Worm (Caenorhabditis elegans) whole organism, young adult: ENCODE data around the gene F54D5.4.

Source experiments
- B0035.1 ChIP-seq: sonication (generic microtip); optimal IDR thresholded peaks from 2 replicates; lab custom pipeline; 2016; ENCODE audit warnings: missing genetic modification characterization, mild to moderate bottlenecking, missing compliant biosample characterization, missing genotype, missing genetic modification reagents
- B0336.3 ChIP-seq: fragments of 200-800 bp; sonication (Bioruptor generic); IDR thresholded peaks from 2 replicates; pipeline ENCODE4 v1.3.6; 2022; ENCODE audit warnings: missing genetic modification characterization, missing compliant biosample characterization
- C06A6.2 ChIP-seq: fragments of 200-800 bp; sonication (Bioruptor generic); conservative IDR thresholded peaks from 2 replicates; pipeline ENCODE4 v1.3.6; 2022; ENCODE audit warnings: missing genetic modification characterization, missing compliant biosample characterization
- C17E4.6 ChIP-seq: fragments of 200-800 bp; sonication (Bioruptor generic); IDR thresholded peaks from 2 replicates; pipeline ENCODE4 v1.3.6; 2022; ENCODE audit warnings: missing genetic modification reagents, missing genetic modification characterization, missing compliant biosample characterization
- F33H1.4 ChIP-seq: fragments of 200-800 bp; sonication (Bioruptor generic); IDR thresholded peaks from 2 replicates; pipeline ENCODE4 v1.3.6; 2022; ENCODE audit warnings: missing genetic modification reagents, missing genetic modification characterization, missing compliant biosample characterization
- F55B11.4 ChIP-seq: sonication (generic microtip); optimal IDR thresholded peaks from 2 replicates; lab custom pipeline; 2016; ENCODE audit warnings: missing compliant biosample characterization, missing genetic modification characterization, borderline replicate concordance; ENCODE audit not compliant: insufficient read depth
- T26A5.8 ChIP-seq: sonication (generic microtip); optimal IDR thresholded peaks from 2 replicates; lab custom pipeline; 2016; ENCODE audit warnings: missing genetic modification characterization, missing compliant biosample characterization
- Y53F4B.3 ChIP-seq: fragments of 200-800 bp; sonication (Bioruptor generic); IDR thresholded peaks from 2 replicates; pipeline ENCODE4 v1.3.6; 2022; ENCODE audit warnings: missing genetic modification reagents, missing genetic modification characterization, missing compliant biosample characterization
- Y53G8AR.9 ChIP-seq: fragments of 200-800 bp; sonication (Bioruptor generic); conservative IDR thresholded peaks from 2 replicates; pipeline ENCODE4 v1.3.6; 2022; ENCODE audit warnings: missing genetic modification reagents, missing genetic modification characterization, missing compliant biosample characterization
- Y95B8A.8 ChIP-seq: fragments of 200-800 bp; sonication (Bioruptor generic); IDR thresholded peaks from 2 replicates; pipeline ENCODE4 v1.3.6; 2022; ENCODE audit warnings: missing genetic modification reagents, missing genetic modification characterization, missing compliant biosample characterization
- ZK185.1 ChIP-seq: sonication (generic microtip); optimal IDR thresholded peaks from 2 replicates; lab custom pipeline; 2016; ENCODE audit warnings: mild to moderate bottlenecking, missing genetic modification characterization, missing compliant biosample characterization; ENCODE audit not compliant: poor library complexity, severe bottlenecking
- ama-1 ChIP-seq, 3 experiments: fragments of 150-350 bp in 1 of 3; sonication (generic microtip) in 2 of 3; optimal IDR thresholded peaks; 2 replicates each; lab custom pipeline; 2014 to 2018; ENCODE audit warnings: missing biosample characterization in 2 of 3, missing genetic modification characterization in 2 of 3, missing genetic modification reagents in 2 of 3
- athp-1 ChIP-seq: sonication (generic microtip); optimal IDR thresholded peaks from 2 replicates; lab custom pipeline; 2017; ENCODE audit warnings: mild to moderate bottlenecking, missing genetic modification characterization, missing compliant biosample characterization
- bed-1 ChIP-seq: fragments of 200-800 bp; sonication (Bioruptor generic); IDR thresholded peaks from 2 replicates; pipeline ENCODE4 v1.3.6; 2022; ENCODE audit warnings: missing genetic modification reagents, missing genetic modification characterization, missing compliant biosample characterization
- ccch-3 ChIP-seq: fragments of 200-800 bp; sonication (Bioruptor generic); optimal IDR thresholded peaks from 2 replicates; lab custom pipeline; 2018; ENCODE audit warnings: mild to moderate bottlenecking, missing genetic modification characterization, missing compliant biosample characterization
- ceh-58 ChIP-seq: fragments of 200-800 bp; sonication (Bioruptor generic); IDR thresholded peaks from 2 replicates; pipeline ENCODE4 v1.3.6; 2022; ENCODE audit warnings: missing genetic modification characterization, missing compliant biosample characterization
- die-1 ChIP-seq: sonication (generic microtip); optimal IDR thresholded peaks from 2 replicates; lab custom pipeline; 2016; ENCODE audit warnings: missing genotype, mild to moderate bottlenecking, missing genetic modification characterization, missing compliant biosample characterization
- dpl-1 ChIP-seq: fragments of 150-350 bp; optimal IDR thresholded peaks from 2 replicates; lab custom pipeline; 2014; ENCODE audit warnings: missing biosample characterization, missing genetic modification reagents, missing genetic modification characterization
- egl-18 ChIP-seq: fragments of 200-800 bp; sonication (Bioruptor generic); IDR thresholded peaks from 2 replicates; pipeline ENCODE4 v1.3.6; 2022; ENCODE audit warnings: missing genetic modification reagents, missing genetic modification characterization, missing compliant biosample characterization
- egrh-3 ChIP-seq: fragments of 200-800 bp; sonication (Bioruptor generic); IDR thresholded peaks from 2 replicates; pipeline ENCODE4 v1.3.6; 2022; ENCODE audit warnings: missing genetic modification reagents, missing genetic modification characterization, missing compliant biosample characterization
- fkh-3 ChIP-seq: sonication (generic microtip); optimal IDR thresholded peaks from 2 replicates; lab custom pipeline; 2016; ENCODE audit warnings: mild to moderate bottlenecking, missing genetic modification characterization, missing compliant biosample characterization
- gei-17 ChIP-seq: fragments of 200-800 bp; sonication (Bioruptor generic); optimal IDR thresholded peaks from 2 replicates; lab custom pipeline; 2018; ENCODE audit warnings: mild to moderate bottlenecking, missing genetic modification characterization, missing compliant biosample characterization
- hlh-26 ChIP-seq: fragments of 200-800 bp; sonication (Bioruptor generic); conservative IDR thresholded peaks from 2 replicates; pipeline ENCODE4 v1.3.6; 2022; ENCODE audit warnings: missing genetic modification reagents, missing genetic modification characterization, missing compliant biosample characterization
- hmg-1.2 ChIP-seq: fragments of 200-800 bp; sonication (Bioruptor generic); IDR thresholded peaks from 2 replicates; pipeline ENCODE4 v1.3.6; 2022; ENCODE audit warnings: missing genetic modification reagents, missing genetic modification characterization, missing compliant biosample characterization
- hmg-20 ChIP-seq: fragments of 200-800 bp; sonication (Bioruptor generic); IDR thresholded peaks from 2 replicates; pipeline ENCODE4 v1.3.6; 2022; ENCODE audit warnings: missing genetic modification reagents, missing genetic modification characterization, missing compliant biosample characterization
- let-607 ChIP-seq, 2 experiments: fragments of 200-800 bp in 1 of 2; sonication (Bioruptor generic) in 1 of 2; sonication (generic microtip) in 1 of 2; optimal IDR thresholded peaks; 2 replicates each; lab custom pipeline; 2016 to 2018; ENCODE audit warnings: mild to moderate bottlenecking in 2 of 2, missing compliant biosample characterization in 2 of 2, missing genetic modification characterization in 2 of 2, moderate library complexity in 2 of 2, missing genotype in 1 of 2
- lin-26 ChIP-seq: fragments of 200-800 bp; sonication (Bioruptor generic); IDR thresholded peaks from 2 replicates; pipeline ENCODE4 v1.3.6; 2022; ENCODE audit warnings: missing genetic modification reagents, missing genetic modification characterization, missing compliant biosample characterization
- lir-1 ChIP-seq: fragments of 200-800 bp; sonication (Bioruptor generic); conservative IDR thresholded peaks from 2 replicates; pipeline ENCODE4 v1.3.6; 2022; ENCODE audit warnings: missing genetic modification reagents, missing genetic modification characterization, missing compliant biosample characterization
- lsl-1 ChIP-seq: fragments of 200-800 bp; sonication (Bioruptor generic); optimal IDR thresholded peaks from 2 replicates; lab custom pipeline; 2018; ENCODE audit warnings: mild to moderate bottlenecking, missing genetic modification characterization, moderate library complexity, missing compliant biosample characterization
- lsy-27 ChIP-seq: sonication (generic microtip); optimal IDR thresholded peaks from 2 replicates; lab custom pipeline; 2017; ENCODE audit warnings: missing genetic modification characterization, mild to moderate bottlenecking, missing compliant biosample characterization, antibody characterized with exemption, missing genotype, borderline replicate concordance; ENCODE audit not compliant: insufficient read depth
- madf-10 ChIP-seq: sonication (generic microtip); optimal IDR thresholded peaks from 2 replicates; lab custom pipeline; 2016; ENCODE audit warnings: mild to moderate bottlenecking, missing genetic modification characterization, missing compliant biosample characterization
- madf-8 ChIP-seq: fragments of 200-800 bp; sonication (Bioruptor generic); conservative IDR thresholded peaks from 2 replicates; pipeline ENCODE4 v1.3.6; 2022; ENCODE audit warnings: missing genetic modification reagents, missing genetic modification characterization, missing compliant biosample characterization
- mcd-1 ChIP-seq: fragments of 200-800 bp; sonication (Bioruptor generic); IDR thresholded peaks from 2 replicates; pipeline ENCODE4 v1.3.6; 2022; ENCODE audit warnings: missing genetic modification reagents, missing genetic modification characterization, missing compliant biosample characterization
- nfya-1 ChIP-seq: sonication (generic microtip); optimal IDR thresholded peaks from 2 replicates; lab custom pipeline; 2017; ENCODE audit warnings: antibody characterized with exemption, missing compliant biosample characterization, missing genetic modification characterization, borderline replicate concordance; ENCODE audit not compliant: insufficient read depth
- nhr-27 ChIP-seq: fragments of 200-800 bp; sonication (Bioruptor generic); optimal IDR thresholded peaks from 2 replicates; lab custom pipeline; 2018; ENCODE audit warnings: mild to moderate bottlenecking, missing genetic modification characterization, moderate library complexity, missing compliant biosample characterization
- nhr-90 ChIP-seq: sonication (generic microtip); optimal IDR thresholded peaks from 2 replicates; lab custom pipeline; 2016; ENCODE audit warnings: missing genotype, mild to moderate bottlenecking, missing genetic modification characterization, missing compliant biosample characterization
- repo-1 ChIP-seq: sonication (generic microtip); optimal IDR thresholded peaks from 2 replicates; lab custom pipeline; 2017; ENCODE audit warnings: mild to moderate bottlenecking, missing genetic modification characterization, missing compliant biosample characterization
- sea-2 ChIP-seq: fragments of 200-800 bp; sonication (Bioruptor generic); IDR thresholded peaks from 2 replicates; pipeline ENCODE4 v1.3.6; 2022; ENCODE audit warnings: missing genetic modification characterization, missing compliant biosample characterization
- snpc-1.1 ChIP-seq: sonication (generic microtip); optimal IDR thresholded peaks from 2 replicates; lab custom pipeline; 2017; ENCODE audit warnings: missing genetic modification characterization, mild to moderate bottlenecking, missing compliant biosample characterization, antibody characterized with exemption, moderate library complexity, missing genotype, missing genetic modification reagents; ENCODE audit not compliant: insufficient read depth
- sptf-2 ChIP-seq: fragments of 200-800 bp; sonication (Bioruptor generic); optimal IDR thresholded peaks from 2 replicates; lab custom pipeline; 2018; ENCODE audit warnings: mild to moderate bottlenecking, missing genetic modification characterization, missing compliant biosample characterization
- tbx-9 ChIP-seq: sonication (generic microtip); optimal IDR thresholded peaks from 2 replicates; lab custom pipeline; 2016; ENCODE audit warnings: borderline replicate concordance, missing genetic modification characterization, inconsistent platforms, missing compliant biosample characterization
- unc-130 ChIP-seq: sonication (generic microtip); optimal IDR thresholded peaks from 2 replicates; lab custom pipeline; 2016; ENCODE audit warnings: missing genetic modification reagents, missing genetic modification characterization, missing compliant biosample characterization
- unc-62 ChIP-seq: fragments of 150-350 bp; optimal IDR thresholded peaks from 2 replicates; lab custom pipeline; 2014; ENCODE audit warnings: missing biosample characterization, missing genetic modification reagents, missing genetic modification characterization
- zfh-2 ChIP-seq: fragments of 200-800 bp; sonication (Bioruptor generic); conservative IDR thresholded peaks from 2 replicates; pipeline ENCODE4 v1.3.6; 2022; ENCODE audit warnings: missing genetic modification reagents, missing genetic modification characterization, missing compliant biosample characterization
- ztf-18 ChIP-seq: sonication (generic microtip); optimal IDR thresholded peaks from 2 replicates; lab custom pipeline; 2016; ENCODE audit warnings: missing genotype, mild to moderate bottlenecking, missing genetic modification characterization, missing compliant biosample characterization
- ztf-22 ChIP-seq: fragments of 200-800 bp; sonication (Bioruptor generic); optimal IDR thresholded peaks from 2 replicates; lab custom pipeline; 2018; ENCODE audit warnings: mild to moderate bottlenecking, missing genetic modification characterization, moderate library complexity, missing compliant biosample characterization
- ztf-28 ChIP-seq: fragments of 200-800 bp; sonication (Bioruptor generic); IDR thresholded peaks from 2 replicates; pipeline ENCODE4 v1.3.6; 2022; ENCODE audit warnings: missing genetic modification reagents, missing genetic modification characterization, missing compliant biosample characterization

The F54D5.4 gene

ce11 chrII:11595368-11595996 lies 25.9 kb downstream of the F54D5.4 start, which contains the start of gene gfat-1:
gfat-1 (minus strand) TSS chrII:11595418.
- no peak for TF ChIP-seq ZK185.1 (tag; lab: Kevin White, UChicago)
- TF ChIP-seq gei-17 (GFP tag; lab: Kevin White, UChicago), result no peak
- no peak for TF ChIP-seq egl-18 (GFP tag; lab: Robert Waterston, UW)
- no peak for TF ChIP-seq nhr-90
- TF ChIP-seq lin-26, result no peak
- TF ChIP-seq hmg-20 (GFP tag; lab: Robert Waterston, UW), result no peak
- TF ChIP-seq zfh-2, result peak; percentile 41; the same call in 1 of the 2 replicates
- no peak for TF ChIP-seq F55B11.4 (tag; lab: Kevin White, UChicago)
- TF ChIP-seq die-1, result no peak
- no peak for TF ChIP-seq dpl-1 (GFP tag; lab: Kevin White, UChicago)
- no peak for TF ChIP-seq ccch-3 (GFP tag; lab: Kevin White, UChicago)
- no peak for TF ChIP-seq ceh-58 (GFP tag; lab: Robert Waterston, UW)
- no peak for TF ChIP-seq fkh-3 (tag; lab: Kevin White, UChicago)
- TF ChIP-seq ztf-18 (tag; lab: Kevin White, UChicago), result no peak
- no peak for TF ChIP-seq madf-10 (tag; lab: Kevin White, UChicago)
- peak; percentile 45; the same call in 1 of the 2 replicates for TF ChIP-seq hmg-1.2
- TF ChIP-seq snpc-1.1, result no peak
- no peak for TF ChIP-seq bed-1 (GFP tag; lab: Robert Waterston, UW)
- TF ChIP-seq B0336.3 (GFP tag; lab: Robert Waterston, UW), result no peak
- 0 out of 2 replicates have a peak, but pooled peaks have one; percentile 45 for TF ChIP-seq C17E4.6 (GFP tag; lab: Robert Waterston, UW)
- TF ChIP-seq ama-1 (optimal IDR thresholded peaks at IDR 0.05; lab: Kevin White, UChicago), result no peak
- TF ChIP-seq ama-1 (GFP tag; optimal IDR thresholded peaks at IDR 0.05; lab: Kevin White, UChicago), result no peak
- TF ChIP-seq let-607 (tag; optimal IDR thresholded peaks at IDR 0.05; lab: Kevin White, UChicago), result peak; percentile 32 to 52
- TF ChIP-seq unc-62 (GFP tag; lab: Kevin White, UChicago), result no peak
- TF ChIP-seq mcd-1, result peak; percentile 39
- TF ChIP-seq C06A6.2 (GFP tag; lab: Robert Waterston, UW), result no peak
- TF ChIP-seq lsy-27 (tag; lab: Kevin White, UChicago), result no peak
- no peak for TF ChIP-seq F33H1.4 (GFP tag; lab: Robert Waterston, UW)
- no peak for TF ChIP-seq Y95B8A.8 (GFP tag; lab: Robert Waterston, UW)
- no peak for TF ChIP-seq sea-2 (GFP tag; lab: Robert Waterston, UW)
- TF ChIP-seq lir-1 (GFP tag; lab: Robert Waterston, UW), result no peak
- no peak for TF ChIP-seq hlh-26
- no peak for TF ChIP-seq Y53F4B.3
- no peak for TF ChIP-seq T26A5.8 (tag; lab: Kevin White, UChicago)
- no peak for TF ChIP-seq unc-130 (GFP tag; lab: Kevin White, UChicago)
- TF ChIP-seq B0035.1, result no peak

DNA sequence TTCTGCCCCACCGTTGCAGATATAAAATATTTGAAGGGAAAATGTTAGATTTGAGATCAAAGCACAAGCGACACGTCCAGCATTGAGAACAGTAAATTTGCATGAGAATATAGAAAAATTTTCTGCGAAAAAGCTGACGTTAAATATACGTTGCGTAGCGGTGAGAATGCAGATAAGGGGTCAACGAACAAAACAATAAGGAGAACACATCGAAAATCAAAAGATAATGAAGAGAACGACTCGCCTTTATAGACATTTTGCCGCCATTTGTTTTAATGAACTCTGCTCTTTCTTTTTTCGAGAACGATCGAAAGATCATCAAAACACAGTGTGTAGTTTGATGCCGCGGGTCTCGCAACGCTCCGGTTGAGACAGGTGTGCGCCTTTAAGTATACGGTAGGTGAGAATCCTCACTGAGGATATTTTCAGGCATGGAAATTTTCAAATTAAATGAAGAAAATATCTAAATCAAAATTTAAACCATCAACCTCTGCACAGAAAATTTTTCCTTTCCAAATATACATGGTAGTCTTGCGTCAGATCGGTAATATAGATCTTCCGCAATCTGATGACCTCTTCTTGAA lies 26.6 kb downstream of the F54D5.4 start:
- TF ChIP-seq nhr-27 (tag; lab: Kevin White, UChicago) (no peak), dpl-1 (GFP tag; lab: Kevin White, UChicago) (peak; percentile 40), Y53G8AR.9 (GFP tag; lab: Robert Waterston, UW) (peak; percentile 64; the same call in 1 of the 2 replicates), Y95B8A.8 (GFP tag; lab: Robert Waterston, UW) (no peak), repo-1 (peak; percentile 37), sptf-2 (GFP tag; lab: Kevin White, UChicago) (no peak), madf-8 (GFP tag; lab: Robert Waterston, UW) (peak; percentile 84), lsl-1 (peak; percentile 89), ztf-22 (no peak), athp-1 (tag; lab: Kevin White, UChicago) (peak; percentile 60), lsy-27 (tag; lab: Kevin White, UChicago) (no peak), tbx-9 (tag; lab: Kevin White, UChicago) (no peak), egrh-3 (GFP tag; lab: Robert Waterston, UW) (no peak), ztf-28 (GFP tag; lab: Robert Waterston, UW) (no peak), nfya-1 (tag; lab: Kevin White, UChicago) (no peak)
